Worm (Caenorhabditis elegans): ENCODE measurements around the gene ddl-3.
"Not testable (repeated sequence)": the region's sequence is repeated elsewhere in the genome, so short reads cannot be mapped to it uniquely, and the experiment has no call there.

DNA sequence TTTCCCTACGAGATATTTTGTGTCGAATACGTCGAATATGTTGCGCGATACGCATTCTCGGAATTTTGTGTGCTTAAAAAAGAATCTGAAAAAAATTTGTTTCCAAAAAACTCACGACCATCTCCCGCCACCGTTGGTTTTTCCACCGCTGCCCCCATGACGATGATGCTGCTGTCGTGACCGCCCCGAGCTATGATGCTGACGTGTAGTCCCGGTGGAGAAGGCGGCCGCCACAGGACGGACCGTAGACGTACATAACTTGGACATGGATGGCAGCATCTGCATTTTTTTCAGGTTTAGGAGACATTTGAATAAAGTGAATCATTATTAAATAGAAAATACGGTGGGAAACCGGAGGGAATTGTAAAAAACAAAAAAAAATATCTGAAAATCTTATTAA lies at the start of gene ddl-3:
- TF ChIP-seq nfya-1 (tag; optimal IDR thresholded peaks at IDR 0.05; ENCODE audit: borderline replicate concordance, insufficient read depth); ceh-40 (GFP tag; IDR thresholded peaks at IDR 0.05); Y53F4B.3 (GFP tag; IDR thresholded peaks at IDR 0.05); ekl-4 (GFP tag; IDR thresholded peaks at IDR 0.05); cebp-1 (GFP tag; IDR thresholded peaks at IDR 0.05); cebp-1 (tag; optimal IDR thresholded peaks at IDR 0.05); hmg-1.2 (GFP tag; IDR thresholded peaks at IDR 0.05); snpc-4 (GFP tag; optimal IDR thresholded peaks at IDR 0.05); snpc-4 (tag; optimal IDR thresholded peaks at IDR 0.05); pha-4 (tag; optimal IDR thresholded peaks at IDR 0.05); chd-7 (tag; optimal IDR thresholded peaks at IDR 0.05); lin-35 (GFP tag; optimal IDR thresholded peaks at IDR 0.05); sdz-38 (tag; optimal IDR thresholded peaks at IDR 0.05); athp-1 (tag; optimal IDR thresholded peaks at IDR 0.05): not testable (repeated sequence)
- TF ChIP-seq aptf-3 (GFP tag; IDR thresholded peaks at IDR 0.05): 0 out of 2 replicates have a peak, but pooled peaks have one; percentile 42

Measured in whole organism, young adult.